Worm (Caenorhabditis elegans) whole organism, mixed stage, embryonic: ENCODE measurements around the gene F55C9.6.

Source experiments
- bed-3 ChIP-seq: fragments of 200-800 bp; sonication (Bioruptor generic); optimal IDR thresholded peaks from 3 replicates; lab custom pipeline; 2018; ENCODE audit warnings: mild to moderate bottlenecking, missing genetic modification characterization, moderate library complexity, missing compliant biosample characterization
- blmp-1 ChIP-seq: fragments of 150-350 bp; optimal IDR thresholded peaks from 2 replicates; lab custom pipeline; 2014; ENCODE audit warnings: missing biosample characterization, missing genetic modification characterization
- elt-3 ChIP-seq: fragments of 150-350 bp; optimal IDR thresholded peaks from 2 replicates; lab custom pipeline; 2014; ENCODE audit warnings: missing biosample characterization, missing genetic modification characterization
- lin-13 ChIP-seq: fragments of 150-350 bp; optimal IDR thresholded peaks from 2 replicates; lab custom pipeline; 2014; ENCODE audit warnings: missing biosample characterization, missing genetic modification characterization
- nhr-237 ChIP-seq: fragments of 150-350 bp; optimal IDR thresholded peaks from 2 replicates; lab custom pipeline; 2014; ENCODE audit warnings: missing biosample characterization, missing genetic modification characterization
- nhr-76 ChIP-seq: sonication (generic microtip); optimal IDR thresholded peaks from 2 replicates; lab custom pipeline; 2017; ENCODE audit warnings: missing biosample characterization, missing genetic modification characterization
- pha-4 ChIP-seq: fragments of 150-350 bp; optimal IDR thresholded peaks from 2 replicates; lab custom pipeline; 2018; ENCODE audit warnings: missing biosample characterization, missing genetic modification reagents, missing genetic modification characterization
- snpc-4 ChIP-seq: fragments of 150-350 bp; optimal IDR thresholded peaks from 2 replicates; lab custom pipeline; 2014; ENCODE audit warnings: missing biosample characterization, missing genetic modification characterization
- unc-62 ChIP-seq: fragments of 150-350 bp; optimal IDR thresholded peaks from 2 replicates; lab custom pipeline; 2014; ENCODE audit warnings: missing biosample characterization, missing genetic modification reagents, missing genetic modification characterization
- zip-8 ChIP-seq: fragments of 150-350 bp; optimal IDR thresholded peaks from 2 replicates; lab custom pipeline; 2014; ENCODE audit warnings: missing biosample characterization, missing genetic modification characterization

DNA sequence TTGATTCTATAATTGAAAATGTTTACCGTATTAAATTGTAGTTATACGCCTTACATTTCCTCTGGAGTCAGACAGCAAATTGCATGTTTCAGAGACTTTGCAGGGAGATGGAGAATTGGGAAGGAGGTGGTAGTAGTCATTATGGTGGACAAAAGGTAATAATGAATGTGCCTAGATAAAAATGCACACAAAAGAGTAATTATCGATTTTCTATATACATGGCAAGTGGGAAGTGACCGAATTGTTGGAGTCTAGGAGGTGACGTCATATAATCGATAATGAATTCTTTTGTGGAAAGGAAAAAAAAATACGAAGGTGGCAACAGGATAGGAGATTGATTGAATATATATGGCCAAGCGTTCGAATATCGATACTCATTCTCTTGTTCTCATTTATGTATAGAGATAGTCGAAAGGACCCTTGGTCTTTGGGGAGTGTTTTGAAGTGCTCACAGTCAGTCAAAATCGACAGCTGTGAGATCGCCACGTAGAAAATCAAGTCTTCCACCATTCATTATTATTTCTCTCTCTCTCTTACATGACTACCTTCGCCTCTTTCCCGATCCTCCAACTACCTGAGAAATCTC lies 7.1 kb upstream of the F55C9.6 start, which contains the start of the genes fbxb-63 and fbxb-61:
- TF ChIP-seq blmp-1 (tag; lab: Kevin White, UChicago) (no peak), nhr-237 (tag; lab: Kevin White, UChicago) (no peak), lin-13 (tag; lab: Kevin White, UChicago) (no peak), unc-62 (GFP tag; lab: Kevin White, UChicago) (no peak), elt-3 (no peak), snpc-4 (tag; lab: Kevin White, UChicago) (no peak), zip-8 (tag; lab: Kevin White, UChicago) (no peak), pha-4 (tag; lab: Kevin White, UChicago) (no peak), bed-3 (GFP tag; lab: Kevin White, UChicago) (no peak), nhr-76 (tag; lab: Kevin White, UChicago) (no peak)
